Fruit fly (Drosophila melanogaster): ENCODE measurements around the gene CG4907.

The CG4907 gene

dm6 chr3R:22666449-22667283 is 43.9 kb downstream of the CG4907 start (continued):
- TF ChIP-seq danr (GFP tag; IDR thresholded peaks at IDR 0.05) (no peak), CG1024 (GFP tag; IDR thresholded peaks at IDR 0.05) (no peak), otp (GFP tag; IDR thresholded peaks at IDR 0.05) (no peak), CG17186 (GFP tag; optimal IDR thresholded peaks at IDR 0.05) (no peak), Gug (GFP tag; IDR thresholded peaks at IDR 0.05) (no peak), CG12659 (GFP tag; optimal IDR thresholded peaks at IDR 0.05) (no peak), CG18764 (GFP tag; optimal IDR thresholded peaks at IDR 0.05) (no peak), CG1603 (tag; optimal IDR thresholded peaks at IDR 0.05) (peak; percentile 1), sug (tag; optimal IDR thresholded peaks at IDR 0.05) (peak; percentile 97), tgo (GFP tag; IDR thresholded peaks at IDR 0.05) (no peak), HLH3B (GFP tag; IDR thresholded peaks at IDR 0.05) (no peak), D19B (GFP tag; optimal IDR thresholded peaks at IDR 0.05) (no peak), Dfd (GFP tag; optimal IDR thresholded peaks at IDR 0.05) (no peak), ham (GFP tag; IDR thresholded peaks at IDR 0.05) (no peak), CG4617 (GFP tag; optimal IDR thresholded peaks at IDR 0.05; ENCODE audit: borderline replicate concordance) (no peak), Hmx (GFP tag; optimal IDR thresholded peaks at IDR 0.05) (no peak), tna (GFP tag; IDR thresholded peaks at IDR 0.05; ENCODE audit: partially characterized antibody) (no peak), gce (GFP tag; IDR thresholded peaks at IDR 0.05) (no peak), CG2712 (tag; optimal IDR thresholded peaks at IDR 0.05) (no peak), Neu2 (GFP tag; optimal IDR thresholded peaks at IDR 0.05; ENCODE audit: borderline replicate concordance) (peak; percentile 2), CG2129 (GFP tag; IDR thresholded peaks at IDR 0.05; ENCODE audit: partially characterized antibody) (no peak), CG12155 (GFP tag; optimal IDR thresholded peaks at IDR 0.05) (no peak), unc-4 (GFP tag; IDR thresholded peaks at IDR 0.05; ENCODE audit: partially characterized antibody) (0 out of 2 replicates have a peak, but pooled peaks have one; percentile 19), Ravus (GFP tag; IDR thresholded peaks at IDR 0.05) (no peak), HLH4C (GFP tag; IDR thresholded peaks at IDR 0.05; ENCODE audit: partially characterized antibody) (no peak), H15 (GFP tag; IDR thresholded peaks at IDR 0.05) (no peak), CG7928 (GFP tag; optimal IDR thresholded peaks at IDR 0.05) (no peak), CG12219 (GFP tag; optimal IDR thresholded peaks at IDR 0.05) (no peak), CG32532 (GFP tag; IDR thresholded peaks at IDR 0.05) (no peak), chinmo (GFP tag; IDR thresholded peaks at IDR 0.05; ENCODE audit: partially characterized antibody) (peak; percentile 82; the same call in 1 of the 4 replicates), CG4404 (GFP tag; IDR thresholded peaks at IDR 0.05) (no peak), h (optimal IDR thresholded peaks at IDR 0.05) (no peak), fd102C (GFP tag; optimal IDR thresholded peaks at IDR 0.05) (no peak), pb (GFP tag; optimal IDR thresholded peaks at IDR 0.05) (no peak), CG7556 (GFP tag; optimal IDR thresholded peaks at IDR 0.05) (no peak), CG2202 (tag; optimal IDR thresholded peaks at IDR 0.05) (no peak), CG31388 (GFP tag; optimal IDR thresholded peaks at IDR 0.05) (no peak), her (GFP tag; optimal IDR thresholded peaks at IDR 0.05) (no peak), CG10654 (GFP tag; optimal IDR thresholded peaks at IDR 0.05) (no peak), CG32772 (GFP tag; IDR thresholded peaks at IDR 0.05) (no peak), sob (GFP tag; IDR thresholded peaks at IDR 0.05) (no peak), CG6254 (GFP tag; optimal IDR thresholded peaks at IDR 0.05) (no peak), CG9215 (GFP tag; IDR thresholded peaks at IDR 0.05) (no peak), CG2120 (GFP tag; optimal IDR thresholded peaks at IDR 0.05) (no peak), sens (GFP tag) (peak; percentile 72), stwl (tag; optimal IDR thresholded peaks at IDR 0.05) (no peak), eve (GFP tag; optimal IDR thresholded peaks at IDR 0.05) (no peak), Doc2 (GFP tag; IDR thresholded peaks at IDR 0.05) (no peak), caup (GFP tag; optimal IDR thresholded peaks at IDR 0.05; ENCODE audit: severe bottlenecking) (no peak), slp2 (GFP tag; optimal IDR thresholded peaks at IDR 0.05) (peak; percentile 4)

All from whole organism, embryonic.